Fruit fly (Drosophila melanogaster) whole organism, embryonic: ENCODE results near the gene CSN5.

ENCODE experiments used
- CG10147 ChIP-seq: fragments of 200-800 bp; sonication (Bioruptor generic); optimal IDR thresholded peaks from 2 replicates; lab custom pipeline; 2019; ENCODE audit warnings: missing biosample characterization, mild to moderate bottlenecking, missing genetic modification characterization, moderate library complexity
- CG10267 ChIP-seq: fragments of 200-800 bp; sonication (Bioruptor generic); optimal IDR thresholded peaks from 2 replicates; lab custom pipeline; 2018; ENCODE audit warnings: missing biosample characterization, mild to moderate bottlenecking, missing genetic modification characterization, moderate library complexity
- CG10321 ChIP-seq: fragments of 200-800 bp; sonication (Bioruptor generic); IDR thresholded peaks from 2 replicates; pipeline ENCODE4 v1.3.6; 2022; ENCODE audit warnings: missing biosample characterization, missing genetic modification characterization
- CG10431 ChIP-seq: fragments of 200-800 bp; sonication (Bioruptor generic); optimal IDR thresholded peaks from 3 replicates; lab custom pipeline; 2018; ENCODE audit warnings: missing biosample characterization, mild to moderate bottlenecking, missing genetic modification characterization
- CG12236 ChIP-seq: fragments of 200-800 bp; sonication (Bioruptor generic); optimal IDR thresholded peaks from 2 replicates; lab custom pipeline; 2016; ENCODE audit warnings: missing biosample characterization, missing genetic modification characterization
- CG12391 ChIP-seq: fragments of 200-800 bp; sonication (Bioruptor generic); optimal IDR thresholded peaks from 3 replicates; lab custom pipeline; 2018; ENCODE audit warnings: missing biosample characterization, mild to moderate bottlenecking, missing genetic modification characterization, moderate library complexity
- CG12659 ChIP-seq: fragments of 200-800 bp; sonication (Bioruptor generic); optimal IDR thresholded peaks from 3 replicates; lab custom pipeline; 2017; ENCODE audit warnings: mild to moderate bottlenecking, missing biosample characterization, missing genetic modification reagents, missing genetic modification characterization
- CG13894 ChIP-seq: fragments of 200-800 bp; sonication (Bioruptor generic); optimal IDR thresholded peaks from 3 replicates; lab custom pipeline; 2018; ENCODE audit warnings: missing biosample characterization, mild to moderate bottlenecking, missing genetic modification characterization, moderate library complexity
- CG14710 ChIP-seq: fragments of 200-800 bp; sonication (Bioruptor generic); optimal IDR thresholded peaks from 3 replicates; lab custom pipeline; 2019; ENCODE audit warnings: missing biosample characterization, mild to moderate bottlenecking, missing genetic modification characterization, moderate library complexity
- CG15269 ChIP-seq: fragments of 200-800 bp; sonication (Bioruptor generic); optimal IDR thresholded peaks from 2 replicates; lab custom pipeline; 2018; ENCODE audit warnings: missing biosample characterization, mild to moderate bottlenecking, missing genetic modification characterization, moderate library complexity
- CG15601 ChIP-seq: fragments of 200-800 bp; sonication (Bioruptor generic); optimal IDR thresholded peaks from 3 replicates; lab custom pipeline; 2019; ENCODE audit warnings: missing biosample characterization, mild to moderate bottlenecking, missing genetic modification characterization, moderate library complexity
- CG16815 ChIP-seq: fragments of 200-800 bp; sonication (Bioruptor generic); optimal IDR thresholded peaks from 3 replicates; lab custom pipeline; 2017; ENCODE audit warnings: missing biosample characterization, mild to moderate bottlenecking, missing genetic modification characterization
- CG17359 ChIP-seq: fragments of 200-800 bp; sonication (Bioruptor generic); optimal IDR thresholded peaks from 3 replicates; lab custom pipeline; 2018; ENCODE audit warnings: missing biosample characterization, mild to moderate bottlenecking, missing genetic modification characterization, moderate library complexity
- CG17361 ChIP-seq: fragments of 200-800 bp; sonication (Bioruptor generic); IDR thresholded peaks from 3 replicates; pipeline ENCODE4 v1.3.6; 2022; ENCODE audit warnings: missing biosample characterization, missing genetic modification characterization
- CG17829 ChIP-seq: fragments of 200-800 bp; optimal IDR thresholded peaks from 2 replicates; lab custom pipeline; 2019; ENCODE audit warnings: missing biosample characterization, mild to moderate bottlenecking, missing genetic modification characterization, moderate library complexity
- CG30403 ChIP-seq: fragments of 200-800 bp; sonication (Bioruptor generic); optimal IDR thresholded peaks from 3 replicates; lab custom pipeline; 2016; ENCODE audit warnings: missing biosample characterization, missing genetic modification characterization
- CG3065 ChIP-seq: fragments of 200-800 bp; sonication (Bioruptor generic); optimal IDR thresholded peaks from 2 replicates; lab custom pipeline; 2016; ENCODE audit warnings: missing biosample characterization, missing genetic modification characterization
- CG3995 ChIP-seq: fragments of 200-800 bp; sonication (Bioruptor generic); optimal IDR thresholded peaks from 3 replicates; lab custom pipeline; 2016; ENCODE audit warnings: missing biosample characterization, missing genetic modification characterization
- CG4730 ChIP-seq: fragments of 200-800 bp; sonication (Bioruptor generic); IDR thresholded peaks from 2 replicates; pipeline ENCODE4 v1.3.6; 2022; ENCODE audit warnings: missing biosample characterization, missing genetic modification characterization
- CG6175 ChIP-seq: fragments of 200-800 bp; sonication (Bioruptor generic); IDR thresholded peaks from 3 replicates; pipeline ENCODE4 v1.3.6; 2022; ENCODE audit warnings: missing biosample characterization, missing genetic modification characterization
- CG7372 ChIP-seq: fragments of 200-800 bp; sonication (Bioruptor generic); IDR thresholded peaks from 2 replicates; pipeline ENCODE4 v1.3.6; 2022; ENCODE audit warnings: missing biosample characterization, missing genetic modification characterization
- CG7963 ChIP-seq: fragments of 200-800 bp; sonication (Bioruptor generic); IDR thresholded peaks from 3 replicates; pipeline ENCODE4 v1.3.6; 2022; ENCODE audit warnings: missing biosample characterization, missing genetic modification characterization; ENCODE audit not compliant: partially characterized antibody
- ERR ChIP-seq: fragments of 200-800 bp; sonication (Bioruptor generic); optimal IDR thresholded peaks from 2 replicates; lab custom pipeline; 2016; ENCODE audit warnings: missing biosample characterization, missing genetic modification characterization
- Ets65A ChIP-seq: fragments of 200-800 bp; sonication (Bioruptor generic); peaks from one replicate; lab custom pipeline; 2016; ENCODE audit warnings: missing biosample characterization, missing genetic modification characterization
- Gsc ChIP-seq: fragments of 200-800 bp; sonication (Bioruptor generic); IDR thresholded peaks from 2 replicates; pipeline ENCODE4 v1.3.6; 2022; ENCODE audit warnings: missing biosample characterization, missing genetic modification characterization
- HmgZ ChIP-seq: fragments of 200-800 bp; sonication (Bioruptor generic); optimal IDR thresholded peaks from 2 replicates; lab custom pipeline; 2018; ENCODE audit warnings: missing biosample characterization, mild to moderate bottlenecking, missing genetic modification characterization
- Hr3 ChIP-seq: fragments of 200-800 bp; sonication (Bioruptor generic); optimal IDR thresholded peaks from 3 replicates; lab custom pipeline; 2016; ENCODE audit warnings: missing biosample characterization, missing genetic modification characterization
- Hr78 ChIP-seq, 2 experiments: fragments of 200-800 bp in 1 of 2; fragments of >200 bp in 1 of 2; sonication (Bioruptor generic) in 1 of 2; optimal IDR thresholded peaks; 2 replicates each; lab custom pipeline; 2017 to 2019; ENCODE audit warnings: missing biosample characterization in 2 of 2, missing genetic modification characterization in 2 of 2, mild to moderate bottlenecking in 1 of 2, moderate library complexity in 1 of 2
- Lim3 ChIP-seq: fragments of 200-800 bp; sonication (Bioruptor generic); IDR thresholded peaks from 2 replicates; pipeline ENCODE4 v1.3.6; 2022; ENCODE audit warnings: missing biosample characterization, missing genetic modification characterization
- MBD-R2 ChIP-seq: fragments of 200-800 bp; sonication (Bioruptor generic); IDR thresholded peaks from 2 replicates; pipeline ENCODE4 v1.3.6; 2022; ENCODE audit warnings: missing biosample characterization, missing genetic modification characterization
- Meics ChIP-seq: fragments of 200-800 bp; sonication (Bioruptor generic); optimal IDR thresholded peaks from 2 replicates; lab custom pipeline; 2017; ENCODE audit warnings: missing biosample characterization, mild to moderate bottlenecking, missing genetic modification characterization
- Ptx1 ChIP-seq: fragments of 200-800 bp; sonication (Bioruptor generic); IDR thresholded peaks from 2 replicates; pipeline ENCODE4 v1.3.6; 2022; ENCODE audit warnings: missing biosample characterization, missing genetic modification characterization
- Side ChIP-seq: fragments of 200-800 bp; sonication (Bioruptor generic); optimal IDR thresholded peaks from 2 replicates; lab custom pipeline; 2016; ENCODE audit warnings: missing biosample characterization, missing genetic modification characterization
- Trl ChIP-seq, 3 experiments: fragments of >200 bp in 2 of 3; fragments of 200-800 bp in 1 of 3; sonication (Bioruptor generic) in 1 of 3; optimal IDR thresholded peaks; 2 replicates in 1 of 3; 3 replicates in 2 of 3; lab custom pipeline; 2016 to 2017; ENCODE audit warnings: missing biosample characterization in 1 of 3, missing genetic modification characterization in 1 of 3
- Xrp1 ChIP-seq: fragments of 200-800 bp; sonication (Bioruptor generic); IDR thresholded peaks from 2 replicates; pipeline ENCODE4 v1.3.6; 2022; ENCODE audit warnings: missing biosample characterization, missing genetic modification characterization
- abd-A ChIP-seq: fragments of 200-800 bp; sonication (Bioruptor generic); optimal IDR thresholded peaks from 3 replicates; lab custom pipeline; 2019; ENCODE audit warnings: missing biosample characterization, mild to moderate bottlenecking, missing genetic modification characterization, moderate library complexity
- ato ChIP-seq: fragments of 200-800 bp; sonication (Bioruptor generic); IDR thresholded peaks from 2 replicates; pipeline ENCODE4 v1.3.6; 2022; ENCODE audit warnings: missing biosample characterization, missing genetic modification characterization; ENCODE audit not compliant: partially characterized antibody
- cwo ChIP-seq: fragments of 200-800 bp; sonication (Bioruptor generic); optimal IDR thresholded peaks from 3 replicates; lab custom pipeline; 2017; ENCODE audit warnings: missing biosample characterization, missing genetic modification characterization, mild to moderate bottlenecking, moderate library complexity, missing genetic modification reagents
- danr ChIP-seq: fragments of 200-800 bp; sonication (Bioruptor generic); IDR thresholded peaks from 2 replicates; pipeline ENCODE4 v1.3.6; 2022; ENCODE audit warnings: missing biosample characterization, missing genetic modification characterization
- fu2 ChIP-seq: fragments of 200-800 bp; sonication (Bioruptor generic); optimal IDR thresholded peaks from 2 replicates; lab custom pipeline; 2016; ENCODE audit warnings: missing biosample characterization, missing genetic modification characterization
- grau ChIP-seq: fragments of 200-800 bp; optimal IDR thresholded peaks from 3 replicates; lab custom pipeline; 2019; ENCODE audit warnings: missing biosample characterization, mild to moderate bottlenecking, missing genetic modification characterization, moderate library complexity
- hth ChIP-seq: fragments of >200 bp; optimal IDR thresholded peaks from 2 replicates; lab custom pipeline; 2017; ENCODE audit warnings: inconsistent platforms
- jigr1 ChIP-seq: fragments of 200-800 bp; sonication (Bioruptor generic); IDR thresholded peaks from 3 replicates; pipeline ENCODE4 v1.3.6; 2022; ENCODE audit warnings: missing biosample characterization, missing genetic modification characterization
- lab ChIP-seq: fragments of 200-800 bp; sonication (Bioruptor generic); optimal IDR thresholded peaks from 3 replicates; lab custom pipeline; 2017; ENCODE audit warnings: missing biosample characterization, missing genetic modification characterization, mild to moderate bottlenecking, moderate library complexity, missing genetic modification reagents
- sens ChIP-seq: fragments of 200-800 bp; sonication (Bioruptor generic); peaks from one replicate; lab custom pipeline; 2016; ENCODE audit warnings: missing biosample characterization, missing genetic modification characterization
- shn ChIP-seq: fragments of 200-800 bp; sonication (Bioruptor generic); optimal IDR thresholded peaks from 3 replicates; lab custom pipeline; 2016; ENCODE audit warnings: missing biosample characterization, missing genetic modification characterization
- slp2 ChIP-seq: fragments of 200-800 bp; sonication (Bioruptor generic); optimal IDR thresholded peaks from 2 replicates; lab custom pipeline; 2016; ENCODE audit warnings: missing biosample characterization, missing genetic modification characterization
- sna ChIP-seq: fragments of 200-800 bp; sonication (Bioruptor generic); IDR thresholded peaks from 2 replicates; pipeline ENCODE4 v1.3.6; 2022; ENCODE audit warnings: missing biosample characterization, missing genetic modification characterization; ENCODE audit not compliant: partially characterized antibody
- stwl ChIP-seq: fragments of 200-800 bp; sonication (Bioruptor generic); optimal IDR thresholded peaks from 3 replicates; lab custom pipeline; 2018; ENCODE audit warnings: missing biosample characterization, mild to moderate bottlenecking, missing genetic modification characterization, moderate library complexity
- unc-4 ChIP-seq: fragments of 200-800 bp; sonication (Bioruptor generic); IDR thresholded peaks from 2 replicates; pipeline ENCODE4 v1.3.6; 2022; ENCODE audit warnings: missing biosample characterization, missing genetic modification characterization; ENCODE audit not compliant: partially characterized antibody
- unpg ChIP-seq: fragments of 200-800 bp; sonication (Bioruptor generic); optimal IDR thresholded peaks from 3 replicates; lab custom pipeline; 2018; ENCODE audit warnings: missing biosample characterization, mild to moderate bottlenecking, missing genetic modification characterization, moderate library complexity

Gene CSN5

dm6 chr3R:16476472-16476871 lies 6.6 kb downstream of the CSN5 start (continued):
- TF ChIP-seq ato (GFP tag; lab: Robert Waterston, UW), result no peak
- no peak for TF ChIP-seq unc-4
- TF ChIP-seq CG13894 (tag; lab: Kevin White, UChicago), result peak; percentile 64
- no peak for TF ChIP-seq Side (GFP tag; lab: Kevin White, UChicago)
- TF ChIP-seq CG6175 (GFP tag; lab: Robert Waterston, UW), result no peak
- no peak for TF ChIP-seq abd-A
- TF ChIP-seq jigr1, result no peak
- TF ChIP-seq Gsc (GFP tag; lab: Robert Waterston, UW), result no peak
- no peak for TF ChIP-seq CG15269
- no peak for TF ChIP-seq Ptx1 (GFP tag; lab: Robert Waterston, UW)
- peak; percentile 56 for TF ChIP-seq grau
- TF ChIP-seq CG3995, result no peak
- TF ChIP-seq stwl (tag; lab: Kevin White, UChicago), result no peak
- TF ChIP-seq CG15601 (tag; lab: Kevin White, UChicago), result no peak
- peak; percentile 45 for TF ChIP-seq cwo (GFP tag; lab: Kevin White, UChicago)
- TF ChIP-seq slp2 (GFP tag; lab: Kevin White, UChicago), result no peak
- no peak for TF ChIP-seq CG4730 (GFP tag; lab: Robert Waterston, UW)
- TF ChIP-seq CG12236, result no peak
- no peak for TF ChIP-seq danr
- TF ChIP-seq Lim3 (GFP tag; lab: Robert Waterston, UW), result no peak
- TF ChIP-seq fu2 (GFP tag; lab: Kevin White, UChicago), result no peak
- TF ChIP-seq CG3065 (GFP tag; lab: Kevin White, UChicago), result no peak
- peak; percentile 23 for TF ChIP-seq CG17359 (tag; lab: Kevin White, UChicago)
- TF ChIP-seq CG10321, result no peak
- no peak for TF ChIP-seq CG7372 (GFP tag; lab: Robert Waterston, UW)
- no peak for TF ChIP-seq CG7963
- peak; percentile 40 for TF ChIP-seq CG12391 (tag; lab: Kevin White, UChicago)
- TF ChIP-seq CG12659 (GFP tag; lab: Kevin White, UChicago), result peak; percentile 23
- peak; percentile 8 for TF ChIP-seq HmgZ (tag; lab: Kevin White, UChicago)
- TF ChIP-seq Hr3 (GFP tag; lab: Kevin White, UChicago), result no peak
- TF ChIP-seq sens, result peak; percentile 83
- no peak for TF ChIP-seq Trl (optimal IDR thresholded peaks at IDR 0.05; lab: Kevin White, UChicago)
- no peak for TF ChIP-seq Trl (GFP tag; optimal IDR thresholded peaks at IDR 0.05; lab: Kevin White, UChicago)
- TF ChIP-seq CG17829, result peak; percentile 29
- TF ChIP-seq Ets65A, result peak; percentile 85
- no peak for TF ChIP-seq Hr78 (GFP tag; optimal IDR thresholded peaks at IDR 0.05; lab: Kevin White, UChicago)
- TF ChIP-seq ERR (GFP tag; lab: Kevin White, UChicago), result no peak
- TF ChIP-seq shn, result no peak
- peak; percentile 8 for TF ChIP-seq CG14710
- no peak for TF ChIP-seq CG10431 (GFP tag; lab: Kevin White, UChicago)
- peak; percentile 68 for TF ChIP-seq lab (GFP tag; lab: Kevin White, UChicago)
- peak; percentile 47 for TF ChIP-seq CG10147 (GFP tag; lab: Kevin White, UChicago)
- peak; percentile 32 for TF ChIP-seq CG10267 (tag; lab: Kevin White, UChicago)
- peak; percentile 48 for TF ChIP-seq unpg (GFP tag; lab: Kevin White, UChicago)
- no peak for TF ChIP-seq sna
- TF ChIP-seq CG16815 (GFP tag; lab: Kevin White, UChicago), result no peak
- TF ChIP-seq Meics (GFP tag; lab: Kevin White, UChicago), result peak; percentile 50
- peak; percentile 45; the same call in 1 of the 2 replicates for TF ChIP-seq Xrp1 (GFP tag; lab: Robert Waterston, UW)
- no peak for TF ChIP-seq MBD-R2 (GFP tag; lab: Robert Waterston, UW)
- TF ChIP-seq CG30403 (GFP tag; lab: Kevin White, UChicago), result peak; percentile 35
- peak; percentile 24; the same call in 1 of the 3 replicates for TF ChIP-seq CG17361 (GFP tag; lab: Robert Waterston, UW)
- TF ChIP-seq hth (lab: Kevin White, UChicago), result no peak
